Worm (Caenorhabditis elegans): ENCODE results near the gene Y50E8A.10.

ce11 chrV:14793043-14793442, 13.2 kb downstream of the Y50E8A.10 start:
- TF ChIP-seq ces-1 (GFP tag; optimal IDR thresholded peaks at IDR 0.05) (no peak), egl-27 (tag; optimal IDR thresholded peaks at IDR 0.05) (no peak), lin-13 (GFP tag; optimal IDR thresholded peaks at IDR 0.05) (no peak), nhr-90 (tag; optimal IDR thresholded peaks at IDR 0.05; ENCODE audit: poor library complexity) (no peak), swsn-7 (tag; optimal IDR thresholded peaks at IDR 0.05) (no peak), mdl-1 (tag; optimal IDR thresholded peaks at IDR 0.05) (no peak), fkh-10 (GFP tag; optimal IDR thresholded peaks at IDR 0.05) (no peak), lir-3 (tag; optimal IDR thresholded peaks at IDR 0.05; ENCODE audit: poor library complexity) (no peak), dpl-1 (GFP tag; optimal IDR thresholded peaks at IDR 0.05) (no peak), ceh-88 (GFP tag; IDR thresholded peaks at IDR 0.05) (no peak), fkh-8 (tag; optimal IDR thresholded peaks at IDR 0.05) (no peak), ceh-82 (tag; optimal IDR thresholded peaks at IDR 0.05) (no peak), C16A3.4 (tag; optimal IDR thresholded peaks at IDR 0.05) (no peak)

Measured in whole organism, L1 larva.